Worm (Caenorhabditis elegans) whole organism, mixed stage, embryonic: ENCODE data around the gene dohh-1.

Experiments
- M03D4.4 ChIP-seq: sonication (generic microtip); optimal IDR thresholded peaks from 2 replicates; lab custom pipeline; 2017; ENCODE audit warnings: mild to moderate bottlenecking, missing genetic modification characterization, missing compliant biosample characterization
- bed-3 ChIP-seq: fragments of 200-800 bp; sonication (Bioruptor generic); optimal IDR thresholded peaks from 3 replicates; lab custom pipeline; 2018; ENCODE audit warnings: mild to moderate bottlenecking, missing genetic modification characterization, moderate library complexity, missing compliant biosample characterization
- blmp-1 ChIP-seq: fragments of 150-350 bp; optimal IDR thresholded peaks from 2 replicates; lab custom pipeline; 2014; ENCODE audit warnings: missing biosample characterization, missing genetic modification characterization
- ceh-39 ChIP-seq: fragments of 150-350 bp; optimal IDR thresholded peaks from 2 replicates; lab custom pipeline; 2014; ENCODE audit warnings: missing biosample characterization, missing genetic modification characterization
- ceh-43 ChIP-seq: fragments of 200-800 bp; sonication (Bioruptor generic); optimal IDR thresholded peaks from 2 replicates; lab custom pipeline; 2018; ENCODE audit warnings: mild to moderate bottlenecking, missing genetic modification characterization, moderate library complexity, missing compliant biosample characterization
- ceh-83 ChIP-seq: fragments of 200-800 bp; sonication (Bioruptor generic); optimal IDR thresholded peaks from 2 replicates; lab custom pipeline; 2018; ENCODE audit warnings: mild to moderate bottlenecking, missing genetic modification characterization, missing compliant biosample characterization
- ces-1 ChIP-seq: fragments of 150-350 bp; optimal IDR thresholded peaks from 2 replicates; lab custom pipeline; 2014; ENCODE audit warnings: missing biosample characterization, missing genetic modification reagents, missing genetic modification characterization
- cnd-1 ChIP-seq: fragments of 200-800 bp; sonication (Bioruptor generic); optimal IDR thresholded peaks from 2 replicates; lab custom pipeline; 2018; ENCODE audit warnings: mild to moderate bottlenecking, missing genetic modification characterization, missing compliant biosample characterization
- drap-1 ChIP-seq: fragments of 200-800 bp; sonication (Bioruptor generic); optimal IDR thresholded peaks from 3 replicates; lab custom pipeline; 2018; ENCODE audit warnings: mild to moderate bottlenecking, missing genetic modification characterization, missing compliant biosample characterization
- elt-1 ChIP-seq: sonication (generic microtip); optimal IDR thresholded peaks from 2 replicates; lab custom pipeline; 2017; ENCODE audit warnings: missing genetic modification characterization, mild to moderate bottlenecking, missing compliant biosample characterization, antibody characterized with exemption, moderate library complexity, borderline replicate concordance; ENCODE audit not compliant: insufficient read depth
- elt-3 ChIP-seq: fragments of 150-350 bp; optimal IDR thresholded peaks from 2 replicates; lab custom pipeline; 2014; ENCODE audit warnings: missing biosample characterization, missing genetic modification characterization
- flh-1 ChIP-seq: fragments of 200-800 bp; sonication (Bioruptor generic); optimal IDR thresholded peaks from 2 replicates; lab custom pipeline; 2018; ENCODE audit warnings: mild to moderate bottlenecking, missing genetic modification characterization, moderate library complexity, missing compliant biosample characterization
- ham-2 ChIP-seq: fragments of 200-800 bp; sonication (Bioruptor generic); optimal IDR thresholded peaks from 2 replicates; lab custom pipeline; 2018; ENCODE audit warnings: mild to moderate bottlenecking, missing genetic modification characterization, missing compliant biosample characterization
- hlh-1 ChIP-seq: fragments of 150-350 bp; optimal IDR thresholded peaks from 2 replicates; lab custom pipeline; 2014; ENCODE audit warnings: missing biosample characterization, missing genetic modification reagents, missing genetic modification characterization
- lin-13 ChIP-seq: fragments of 150-350 bp; optimal IDR thresholded peaks from 2 replicates; lab custom pipeline; 2014; ENCODE audit warnings: missing biosample characterization, missing genetic modification characterization
- lin-32 ChIP-seq: fragments of 200-800 bp; sonication (Bioruptor generic); optimal IDR thresholded peaks from 2 replicates; lab custom pipeline; 2018; ENCODE audit warnings: mild to moderate bottlenecking, missing genetic modification characterization, missing compliant biosample characterization
- mab-5 ChIP-seq: fragments of 150-350 bp; optimal IDR thresholded peaks from 2 replicates; lab custom pipeline; 2014; ENCODE audit warnings: missing biosample characterization, missing genetic modification characterization
- mep-1 ChIP-seq: fragments of 150-350 bp; optimal IDR thresholded peaks from 2 replicates; lab custom pipeline; 2017; ENCODE audit warnings: missing biosample characterization, missing genetic modification reagents, missing genetic modification characterization, inconsistent platforms
- mls-2 ChIP-seq: sonication (generic microtip); optimal IDR thresholded peaks from 2 replicates; lab custom pipeline; 2016; ENCODE audit warnings: mild to moderate bottlenecking, missing genetic modification characterization, moderate library complexity, missing compliant biosample characterization
- nhr-12 ChIP-seq: fragments of 150-350 bp; optimal IDR thresholded peaks from 2 replicates; lab custom pipeline; 2014; ENCODE audit warnings: missing biosample characterization, missing genetic modification characterization
- nhr-2 ChIP-seq: fragments of 150-350 bp; optimal IDR thresholded peaks from 2 replicates; lab custom pipeline; 2014; ENCODE audit warnings: missing biosample characterization, missing genetic modification characterization
- nhr-237 ChIP-seq: fragments of 150-350 bp; optimal IDR thresholded peaks from 2 replicates; lab custom pipeline; 2014; ENCODE audit warnings: missing biosample characterization, missing genetic modification characterization
- nhr-28 ChIP-seq: fragments of 150-350 bp; optimal IDR thresholded peaks from 2 replicates; lab custom pipeline; 2014; ENCODE audit warnings: missing biosample characterization, missing genetic modification characterization
- nhr-76 ChIP-seq: sonication (generic microtip); optimal IDR thresholded peaks from 2 replicates; lab custom pipeline; 2017; ENCODE audit warnings: missing biosample characterization, missing genetic modification characterization
- pha-4 ChIP-seq: fragments of 150-350 bp; optimal IDR thresholded peaks from 2 replicates; lab custom pipeline; 2018; ENCODE audit warnings: missing biosample characterization, missing genetic modification reagents, missing genetic modification characterization
- sem-2 ChIP-seq: fragments of 200-800 bp; sonication (Bioruptor generic); optimal IDR thresholded peaks from 2 replicates; lab custom pipeline; 2018; ENCODE audit warnings: mild to moderate bottlenecking, missing genetic modification characterization, missing compliant biosample characterization
- snpc-4 ChIP-seq: fragments of 150-350 bp; optimal IDR thresholded peaks from 2 replicates; lab custom pipeline; 2014; ENCODE audit warnings: missing biosample characterization, missing genetic modification characterization
- sptf-1 ChIP-seq: sonication (generic microtip); optimal IDR thresholded peaks from 2 replicates; lab custom pipeline; 2017; ENCODE audit warnings: mild to moderate bottlenecking, missing genetic modification characterization, moderate library complexity, missing compliant biosample characterization
- tbx-8 ChIP-seq: fragments of 200-800 bp; sonication (Bioruptor generic); optimal IDR thresholded peaks from 2 replicates; lab custom pipeline; 2018; ENCODE audit warnings: mild to moderate bottlenecking, missing genetic modification characterization, moderate library complexity, missing compliant biosample characterization
- unc-120 ChIP-seq: sonication (generic microtip); optimal IDR thresholded peaks from 2 replicates; lab custom pipeline; 2017; ENCODE audit warnings: missing genetic modification characterization, missing compliant biosample characterization; ENCODE audit not compliant: poor library complexity, severe bottlenecking
- unc-39 ChIP-seq: fragments of 150-350 bp; optimal IDR thresholded peaks from 2 replicates; lab custom pipeline; 2014; ENCODE audit warnings: missing biosample characterization, missing genetic modification characterization
- unc-62 ChIP-seq: fragments of 150-350 bp; optimal IDR thresholded peaks from 2 replicates; lab custom pipeline; 2014; ENCODE audit warnings: missing biosample characterization, missing genetic modification reagents, missing genetic modification characterization
- zip-8 ChIP-seq: fragments of 150-350 bp; optimal IDR thresholded peaks from 2 replicates; lab custom pipeline; 2014; ENCODE audit warnings: missing biosample characterization, missing genetic modification characterization
- ztf-11 ChIP-seq: fragments of 150-350 bp; optimal IDR thresholded peaks from 2 replicates; lab custom pipeline; 2014; ENCODE audit warnings: missing biosample characterization, missing genetic modification characterization

The dohh-1 gene

DNA sequence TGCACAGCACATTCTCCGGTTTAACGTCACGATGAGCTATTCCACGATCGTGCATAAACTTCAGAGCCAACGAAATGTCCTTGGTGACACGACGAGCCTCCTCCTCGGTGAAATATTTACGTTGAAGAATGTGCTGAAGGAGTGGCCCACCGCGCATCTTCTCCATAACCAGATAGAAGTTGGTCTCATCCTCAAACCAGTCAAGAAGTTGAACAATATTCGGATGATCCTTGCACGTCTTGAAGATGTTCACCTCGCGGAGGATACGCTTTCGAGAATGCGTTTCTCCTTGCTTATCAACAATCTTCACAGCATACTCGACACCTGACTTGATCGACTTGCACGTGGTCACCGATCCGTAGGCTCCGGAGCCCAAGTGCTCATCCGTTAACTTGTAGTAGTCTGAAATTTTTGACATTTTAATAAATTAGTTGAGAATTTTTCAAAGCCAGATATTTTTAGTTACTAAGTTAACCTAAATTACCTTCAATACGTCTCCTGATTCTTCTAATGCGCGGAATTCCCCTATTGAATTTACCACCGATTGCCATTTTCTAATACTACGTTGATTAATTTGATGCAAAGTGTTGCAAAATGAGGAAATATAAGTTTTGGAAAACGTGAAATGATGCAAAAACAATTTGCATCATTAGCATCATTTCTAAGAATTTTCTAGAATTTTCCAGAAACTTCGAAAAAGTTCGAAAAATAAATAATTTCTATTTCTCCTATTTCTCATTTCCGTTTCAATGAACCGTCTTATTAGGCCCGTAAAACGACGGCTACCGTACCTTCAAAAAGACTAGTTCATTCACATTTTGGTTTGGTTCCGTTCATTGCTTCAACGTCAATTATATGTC is 33.6 kb upstream of the dohh-1 start:
- TF ChIP-seq elt-3 (tag; lab: Kevin White, UChicago) (no peak), nhr-76 (tag; lab: Kevin White, UChicago) (no peak)

- no peak for TF ChIP-seq ces-1 (GFP tag; lab: Kevin White, UChicago)
- TF ChIP-seq unc-62, result peak; percentile 76
Observed at ce11 chrII:10546784-10547087, 33.0 kb upstream of the dohh-1 start.

DNA sequence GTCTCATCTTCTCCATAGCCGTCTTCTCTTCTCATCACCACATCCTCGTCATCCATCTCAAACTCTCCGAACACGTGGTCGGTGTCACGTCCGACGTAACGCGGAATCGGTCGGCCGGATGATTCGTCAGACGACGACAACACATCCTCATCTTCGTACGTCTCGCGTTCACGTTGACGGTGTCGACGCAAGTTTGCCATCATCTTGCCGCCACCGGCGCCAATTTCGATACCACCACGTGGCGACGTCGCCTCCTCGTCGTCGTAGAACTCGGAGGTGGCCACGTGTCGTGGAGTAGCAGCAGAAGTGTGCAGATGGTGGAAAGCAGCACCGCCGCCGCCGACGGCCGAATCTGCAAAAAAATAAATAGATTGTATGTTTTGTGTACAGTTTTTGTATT is 32.4 kb upstream of the dohh-1 start:
- TF ChIP-seq elt-3 (tag; lab: Kevin White, UChicago), result no peak
- TF ChIP-seq M03D4.4 (tag; lab: Kevin White, UChicago), result no peak
- no peak for TF ChIP-seq ces-1 (GFP tag; lab: Kevin White, UChicago)
- no peak for TF ChIP-seq pha-4 (tag; lab: Kevin White, UChicago)
- TF ChIP-seq unc-39 (tag; lab: Kevin White, UChicago), result no peak
- TF ChIP-seq lin-32 (GFP tag; lab: Kevin White, UChicago), result no peak
- TF ChIP-seq tbx-8 (GFP tag; lab: Kevin White, UChicago), result no peak

ce11 chrII:10547803-10548693 is 31.7 kb upstream of the dohh-1 start:
- TF ChIP-seq unc-62 (no peak), M03D4.4 (tag; lab: Kevin White, UChicago) (peak; percentile 5), ceh-43 (GFP tag; lab: Kevin White, UChicago) (no peak), unc-39 (tag; lab: Kevin White, UChicago) (no peak), bed-3 (GFP tag; lab: Kevin White, UChicago) (no peak), sptf-1 (tag; lab: Kevin White, UChicago) (peak; percentile 11), ceh-83 (GFP tag; lab: Kevin White, UChicago) (no peak), snpc-4 (tag; lab: Kevin White, UChicago) (no peak), cnd-1 (peak; percentile 56)
- TF ChIP-seq, all 35 proteins: peak for 3

- peak; percentile 10 for TF ChIP-seq ceh-39 (tag; lab: Kevin White, UChicago)
- no peak for TF ChIP-seq sem-2 (GFP tag; lab: Kevin White, UChicago)
- TF ChIP-seq elt-3 (tag; lab: Kevin White, UChicago), result no peak
- TF ChIP-seq lin-32 (GFP tag; lab: Kevin White, UChicago), result peak; percentile 32
- peak; percentile 55 for TF ChIP-seq nhr-237 (tag; lab: Kevin White, UChicago)
- TF ChIP-seq nhr-12, result peak; percentile 42
- TF ChIP-seq ham-2 (GFP tag; lab: Kevin White, UChicago), result peak; percentile 74
- no peak for TF ChIP-seq M03D4.4 (tag; lab: Kevin White, UChicago)
- TF ChIP-seq blmp-1 (tag; lab: Kevin White, UChicago), result no peak
- TF ChIP-seq mab-5 (tag; lab: Kevin White, UChicago), result no peak
- peak; percentile 65 for TF ChIP-seq unc-62
- no peak for TF ChIP-seq ceh-83 (GFP tag; lab: Kevin White, UChicago)
- no peak for TF ChIP-seq hlh-1 (tag; lab: Kevin White, UChicago)
- peak; percentile 63 for TF ChIP-seq cnd-1
- TF ChIP-seq ztf-11, result peak; percentile 68
- peak; percentile 28 for TF ChIP-seq mls-2 (tag; lab: Kevin White, UChicago)
- TF ChIP-seq bed-3 (GFP tag; lab: Kevin White, UChicago), result no peak
- peak; percentile 71 for TF ChIP-seq unc-120 (tag; lab: Kevin White, UChicago)
- TF ChIP-seq snpc-4 (tag; lab: Kevin White, UChicago), result no peak
- TF ChIP-seq sptf-1 (tag; lab: Kevin White, UChicago), result peak; percentile 68
- peak; percentile 70 for TF ChIP-seq ces-1 (GFP tag; lab: Kevin White, UChicago)
- peak; percentile 99 for TF ChIP-seq nhr-2 (tag; lab: Kevin White, UChicago)
- TF ChIP-seq unc-39 (tag; lab: Kevin White, UChicago), result no peak
- TF ChIP-seq ceh-43 (GFP tag; lab: Kevin White, UChicago), result no peak
- TF ChIP-seq nhr-76 (tag; lab: Kevin White, UChicago), result no peak
- peak; percentile 67 for TF ChIP-seq lin-13
- TF ChIP-seq nhr-28 (tag; lab: Kevin White, UChicago), result no peak
- no peak for TF ChIP-seq elt-1 (tag; lab: Kevin White, UChicago)
- TF ChIP-seq mep-1 (tag; lab: Kevin White, UChicago), result peak; percentile 57
- peak; percentile 11 for TF ChIP-seq drap-1
- no peak for TF ChIP-seq zip-8 (tag; lab: Kevin White, UChicago)
- TF ChIP-seq flh-1 (GFP tag; lab: Kevin White, UChicago), result peak; percentile 22
- TF ChIP-seq tbx-8 (GFP tag; lab: Kevin White, UChicago), result no peak
Observed at ce11 chrII:10548778-10549671, 30.7 kb upstream of the dohh-1 start.
